3 worm cellular contexts compared by ENCODE assay signal in the genomic region with DNA sequence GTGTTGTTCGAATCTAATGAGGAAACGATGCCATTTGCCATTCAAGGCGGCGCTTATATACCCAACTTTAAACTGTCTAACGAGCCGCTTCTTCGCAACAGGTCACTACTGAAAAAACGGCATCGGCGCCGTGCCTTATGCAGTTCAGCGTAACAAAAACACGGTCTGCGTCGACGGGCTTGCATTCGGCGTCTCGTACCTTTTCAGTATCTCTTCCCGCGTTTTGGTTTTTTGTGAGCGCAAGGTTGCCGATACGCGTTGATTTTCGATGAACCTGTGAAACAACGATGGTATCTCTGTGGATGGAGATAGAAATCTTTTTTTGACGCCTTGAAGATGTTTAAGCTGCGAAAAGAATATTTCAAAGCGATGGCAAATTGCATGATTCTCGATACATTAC.
TF ChIP-seq lines count a peak whose summit lies in the region.

col-77 (minus strand) TSS at position 32 of the 400 bp plus-strand sequence.

TF ChIP-seq in whole organism, L1 larva, 84 proteins besides CTCF, POLR2A, EP300 and RAD21:
- TF ChIP-seq fkh-4 (tag; optimal IDR thresholded peaks at IDR 0.05; lab: Kevin White, UChicago; ENCODE audit: borderline replicate concordance) (no peak), lin-14 (GFP tag; optimal IDR thresholded peaks at IDR 0.05; lab: Kevin White, UChicago) (peak; percentile 31)

TF ChIP-seq in whole organism, L3 larva, 47 proteins besides CTCF, POLR2A, EP300 and RAD21:
- TF ChIP-seq nhr-25 (tag; optimal IDR thresholded peaks at IDR 0.05; lab: Kevin White, UChicago): peak; percentile 56
- no peak for TF ChIP-seq ztf-11 (tag; optimal IDR thresholded peaks at IDR 0.05; lab: Kevin White, UChicago)

TF ChIP-seq in whole organism, L4 larva, 104 proteins besides CTCF, POLR2A, EP300 and RAD21:
- TF ChIP-seq Y48G9A.11 (GFP tag; IDR thresholded peaks at IDR 0.05; lab: Robert Waterston, UW) (no peak), mxl-3 (GFP tag; optimal IDR thresholded peaks at IDR 0.05; lab: Kevin White, UChicago) (peak; percentile 78), hlh-11 (tag; optimal IDR thresholded peaks at IDR 0.05; lab: Kevin White, UChicago) (peak; percentile 48), nhr-6 (tag; optimal IDR thresholded peaks at IDR 0.05; lab: Kevin White, UChicago) (no peak), mxl-2 (GFP tag; conservative IDR thresholded peaks at IDR 0.05; lab: Robert Waterston, UW) (no peak), nhr-48 (tag; optimal IDR thresholded peaks at IDR 0.05; lab: Kevin White, UChicago) (peak; percentile 30), spr-1 (tag; optimal IDR thresholded peaks at IDR 0.05; lab: Kevin White, UChicago) (no peak), daf-8 (GFP tag; IDR thresholded peaks at IDR 0.05; lab: Robert Waterston, UW) (no peak)
